Fruit fly (Drosophila melanogaster) whole organism, embryonic: Measurements from ENCODE around the gene ZnT77C.

Source experiments
- Atf3 ChIP-seq: fragments of 200-800 bp; sonication (Bioruptor generic); optimal IDR thresholded peaks from 3 replicates; lab custom pipeline; 2016; ENCODE audit warnings: missing biosample characterization, missing genetic modification characterization
- B-H1 ChIP-seq: fragments of 200-800 bp; sonication (Bioruptor generic); IDR thresholded peaks from 3 replicates; pipeline ENCODE4 v1.3.6; 2022; ENCODE audit warnings: missing biosample characterization, missing genetic modification characterization
- CG10209 ChIP-seq: fragments of 200-800 bp; sonication (Bioruptor generic); optimal IDR thresholded peaks from 3 replicates; lab custom pipeline; 2017; ENCODE audit warnings: missing biosample characterization, mild to moderate bottlenecking, missing genetic modification characterization, missing genetic modification reagents
- CG11504 ChIP-seq: fragments of 200-800 bp; sonication (Bioruptor generic); optimal IDR thresholded peaks from 3 replicates; lab custom pipeline; 2019; ENCODE audit warnings: missing biosample characterization, mild to moderate bottlenecking, missing genetic modification characterization, moderate library complexity
- CG11696 ChIP-seq: fragments of 200-800 bp; sonication (Bioruptor generic); IDR thresholded peaks from 2 replicates; pipeline ENCODE4 v1.3.6; 2022; ENCODE audit warnings: missing biosample characterization, missing genetic modification characterization
- CG12236 ChIP-seq: fragments of 200-800 bp; sonication (Bioruptor generic); optimal IDR thresholded peaks from 2 replicates; lab custom pipeline; 2016; ENCODE audit warnings: missing biosample characterization, missing genetic modification characterization
- CG16779 ChIP-seq: fragments of 200-800 bp; sonication (Bioruptor generic); IDR thresholded peaks from 2 replicates; pipeline ENCODE4 v1.3.6; 2022; ENCODE audit warnings: missing biosample characterization, missing genetic modification characterization
- CG1832 ChIP-seq: fragments of 200-800 bp; sonication (Bioruptor generic); optimal IDR thresholded peaks from 2 replicates; lab custom pipeline; 2017; ENCODE audit warnings: missing biosample characterization, mild to moderate bottlenecking, missing genetic modification characterization, inconsistent platforms
- CG2889 ChIP-seq: fragments of 200-800 bp; sonication (Bioruptor generic); IDR thresholded peaks from 3 replicates; pipeline ENCODE4 v1.3.6; 2022; ENCODE audit warnings: missing biosample characterization, missing genetic modification characterization
- CG31388 ChIP-seq: fragments of 200-800 bp; sonication (Bioruptor generic); optimal IDR thresholded peaks from 2 replicates; lab custom pipeline; 2016; ENCODE audit warnings: missing biosample characterization, missing genetic modification characterization
- CG31441 ChIP-seq: fragments of 200-800 bp; sonication (Bioruptor generic); IDR thresholded peaks from 2 replicates; pipeline ENCODE4 v1.3.6; 2022; ENCODE audit warnings: missing biosample characterization, missing genetic modification characterization
- CG5245 ChIP-seq: fragments of 200-800 bp; sonication (Bioruptor generic); optimal IDR thresholded peaks from 3 replicates; lab custom pipeline; 2016; ENCODE audit warnings: missing biosample characterization, missing genetic modification characterization
- CG6791 ChIP-seq: fragments of 200-800 bp; sonication (Bioruptor generic); IDR thresholded peaks from 3 replicates; pipeline ENCODE4 v1.3.6; 2022; ENCODE audit warnings: missing biosample characterization, missing genetic modification characterization; ENCODE audit not compliant: partially characterized antibody
- CG8944 ChIP-seq: fragments of 200-800 bp; sonication (Bioruptor generic); optimal IDR thresholded peaks from 3 replicates; lab custom pipeline; 2016; ENCODE audit warnings: missing biosample characterization, missing genetic modification characterization
- Dp ChIP-seq: fragments of 200-800 bp; sonication (Bioruptor generic); optimal IDR thresholded peaks from 2 replicates; lab custom pipeline; 2018; ENCODE audit warnings: missing biosample characterization, mild to moderate bottlenecking, missing genetic modification characterization, moderate library complexity
- E2f2 ChIP-seq: fragments of 200-800 bp; sonication (Bioruptor generic); IDR thresholded peaks from 2 replicates; pipeline ENCODE4 v1.3.6; 2022; ENCODE audit warnings: missing biosample characterization, missing genetic modification characterization
- Ets65A ChIP-seq: fragments of 200-800 bp; sonication (Bioruptor generic); peaks from one replicate; lab custom pipeline; 2016; ENCODE audit warnings: missing biosample characterization, missing genetic modification characterization
- HmgD ChIP-seq: fragments of 200-800 bp; sonication (Bioruptor generic); optimal IDR thresholded peaks from 3 replicates; lab custom pipeline; 2016; ENCODE audit warnings: missing biosample characterization, missing genetic modification characterization
- HmgZ ChIP-seq: fragments of 200-800 bp; sonication (Bioruptor generic); optimal IDR thresholded peaks from 2 replicates; lab custom pipeline; 2018; ENCODE audit warnings: missing biosample characterization, mild to moderate bottlenecking, missing genetic modification characterization
- Hmr ChIP-seq: fragments of 200-800 bp; sonication (Bioruptor generic); optimal IDR thresholded peaks from 3 replicates; lab custom pipeline; 2017; ENCODE audit warnings: mild to moderate bottlenecking, missing biosample characterization, missing genetic modification reagents, missing genetic modification characterization
- Hr51 ChIP-seq, 2 experiments: fragments of 200-800 bp; sonication (Bioruptor generic); optimal IDR thresholded peaks; 2 replicates in 1 of 2; 3 replicates in 1 of 2; lab custom pipeline; 2016 to 2018; ENCODE audit warnings: missing biosample characterization in 2 of 2, missing genetic modification characterization in 2 of 2, mild to moderate bottlenecking in 1 of 2, moderate library complexity in 1 of 2
- Meics ChIP-seq: fragments of 200-800 bp; sonication (Bioruptor generic); optimal IDR thresholded peaks from 2 replicates; lab custom pipeline; 2017; ENCODE audit warnings: missing biosample characterization, mild to moderate bottlenecking, missing genetic modification characterization
- Nf-YC ChIP-seq: fragments of 200-800 bp; optimal IDR thresholded peaks from 3 replicates; lab custom pipeline; 2019; ENCODE audit warnings: missing biosample characterization, mild to moderate bottlenecking, missing genetic modification characterization, moderate library complexity
- PHDP ChIP-seq: fragments of 200-800 bp; sonication (Bioruptor generic); optimal IDR thresholded peaks from 3 replicates; lab custom pipeline; 2018; ENCODE audit warnings: missing biosample characterization, mild to moderate bottlenecking, missing genetic modification characterization, moderate library complexity
- Pdp1 ChIP-seq, 2 experiments: fragments of 200-800 bp; sonication (Bioruptor generic); optimal IDR thresholded peaks; 3 replicates each; lab custom pipeline; 2016; ENCODE audit warnings: missing biosample characterization in 2 of 2, missing genetic modification characterization in 2 of 2, mild to moderate bottlenecking in 1 of 2, moderate library complexity in 1 of 2
- Spps ChIP-seq: fragments of 200-800 bp; sonication (Bioruptor generic); optimal IDR thresholded peaks from 2 replicates; lab custom pipeline; 2018; ENCODE audit warnings: missing biosample characterization, mild to moderate bottlenecking, missing genetic modification characterization
- Sry-β ChIP-seq: fragments of 200-800 bp; sonication (Bioruptor generic); optimal IDR thresholded peaks from 2 replicates; lab custom pipeline; 2018; ENCODE audit warnings: missing biosample characterization, mild to moderate bottlenecking, missing genetic modification characterization, moderate library complexity
- Tbp ChIP-seq: fragments of >200 bp; optimal IDR thresholded peaks from 2 replicates; lab custom pipeline; 2018; ENCODE audit warnings: missing biosample characterization, missing genetic modification characterization
- YL-1 ChIP-seq: fragments of 200-800 bp; sonication (Bioruptor generic); optimal IDR thresholded peaks from 3 replicates; lab custom pipeline; 2017; ENCODE audit warnings: missing biosample characterization, mild to moderate bottlenecking, missing genetic modification characterization
- abd-A ChIP-seq: fragments of 200-800 bp; sonication (Bioruptor generic); optimal IDR thresholded peaks from 3 replicates; lab custom pipeline; 2019; ENCODE audit warnings: missing biosample characterization, mild to moderate bottlenecking, missing genetic modification characterization, moderate library complexity
- ap ChIP-seq: fragments of 200-800 bp; sonication (Bioruptor generic); IDR thresholded peaks from 2 replicates; pipeline ENCODE4 v1.3.6; 2022; ENCODE audit warnings: missing biosample characterization, missing genetic modification characterization
- btn ChIP-seq: fragments of 200-800 bp; sonication (Bioruptor generic); optimal IDR thresholded peaks from 2 replicates; lab custom pipeline; 2016; ENCODE audit warnings: missing biosample characterization, missing genetic modification characterization
- cas ChIP-seq: fragments of 200-800 bp; sonication (Bioruptor generic); IDR thresholded peaks from 2 replicates; pipeline ENCODE4 v1.3.6; 2022; ENCODE audit warnings: missing biosample characterization, missing genetic modification characterization
- cato ChIP-seq: fragments of 200-800 bp; sonication (Bioruptor generic); optimal IDR thresholded peaks from 2 replicates; lab custom pipeline; 2016; ENCODE audit warnings: missing biosample characterization, missing genetic modification characterization, borderline replicate concordance
- dmrt11E ChIP-seq: fragments of 200-800 bp; sonication (Bioruptor generic); optimal IDR thresholded peaks from 3 replicates; lab custom pipeline; 2018; ENCODE audit warnings: missing biosample characterization, mild to moderate bottlenecking, missing genetic modification characterization, moderate library complexity
- esg ChIP-seq: fragments of 200-800 bp; sonication (Bioruptor generic); conservative IDR thresholded peaks from 2 replicates; pipeline ENCODE4 v1.3.6; 2022; ENCODE audit warnings: missing biosample characterization, missing genetic modification characterization
- fd64A ChIP-seq: fragments of 200-800 bp; sonication (Bioruptor generic); optimal IDR thresholded peaks from 3 replicates; lab custom pipeline; 2018; ENCODE audit warnings: missing biosample characterization, mild to moderate bottlenecking, missing genetic modification characterization
- gcm2 ChIP-seq: fragments of 200-800 bp; sonication (Bioruptor generic); optimal IDR thresholded peaks from 2 replicates; lab custom pipeline; 2016; ENCODE audit warnings: missing biosample characterization, missing genetic modification characterization
- grau ChIP-seq: fragments of 200-800 bp; optimal IDR thresholded peaks from 3 replicates; lab custom pipeline; 2019; ENCODE audit warnings: missing biosample characterization, mild to moderate bottlenecking, missing genetic modification characterization, moderate library complexity
- her ChIP-seq: fragments of 200-800 bp; sonication (Bioruptor generic); optimal IDR thresholded peaks from 2 replicates; lab custom pipeline; 2016; ENCODE audit warnings: missing biosample characterization, missing genetic modification characterization
- hth ChIP-seq: fragments of >200 bp; optimal IDR thresholded peaks from 2 replicates; lab custom pipeline; 2017; ENCODE audit warnings: inconsistent platforms
- mam ChIP-seq: fragments of 200-800 bp; sonication (Bioruptor generic); optimal IDR thresholded peaks from 3 replicates; lab custom pipeline; 2016; ENCODE audit warnings: missing biosample characterization, missing genetic modification characterization
- row ChIP-seq: fragments of 200-800 bp; sonication (Bioruptor generic); IDR thresholded peaks from 3 replicates; pipeline ENCODE4 v1.3.6; 2022; ENCODE audit warnings: missing biosample characterization, missing genetic modification characterization
- run ChIP-seq: fragments of 200-800 bp; sonication (Bioruptor generic); optimal IDR thresholded peaks from 3 replicates; lab custom pipeline; 2018; ENCODE audit warnings: missing biosample characterization, mild to moderate bottlenecking, missing genetic modification characterization
- sd ChIP-seq: fragments of 200-800 bp; sonication (Bioruptor generic); optimal IDR thresholded peaks from 3 replicates; lab custom pipeline; 2018; ENCODE audit warnings: missing biosample characterization, mild to moderate bottlenecking, missing genetic modification characterization, moderate library complexity
- sens ChIP-seq: fragments of 200-800 bp; sonication (Bioruptor generic); peaks from one replicate; lab custom pipeline; 2016; ENCODE audit warnings: missing biosample characterization, missing genetic modification characterization
- slbo ChIP-seq: fragments of 200-800 bp; sonication (Bioruptor generic); IDR thresholded peaks from 2 replicates; pipeline ENCODE4 v1.3.6; 2022; ENCODE audit warnings: missing biosample characterization, missing genetic modification characterization
- sug ChIP-seq: fragments of 200-800 bp; optimal IDR thresholded peaks from 2 replicates; lab custom pipeline; 2019; ENCODE audit warnings: missing biosample characterization, mild to moderate bottlenecking, missing genetic modification characterization, moderate library complexity
- tna ChIP-seq: fragments of 200-800 bp; sonication (Bioruptor generic); IDR thresholded peaks from 2 replicates; pipeline ENCODE4 v1.3.6; 2022; ENCODE audit warnings: missing biosample characterization, missing genetic modification characterization; ENCODE audit not compliant: partially characterized antibody
- trh ChIP-seq: fragments of 200-800 bp; sonication (Bioruptor generic); optimal IDR thresholded peaks from 2 replicates; lab custom pipeline; 2016; ENCODE audit warnings: missing biosample characterization, missing genetic modification characterization
- unpg ChIP-seq: fragments of 200-800 bp; sonication (Bioruptor generic); optimal IDR thresholded peaks from 3 replicates; lab custom pipeline; 2018; ENCODE audit warnings: missing biosample characterization, mild to moderate bottlenecking, missing genetic modification characterization, moderate library complexity
- zfh1 ChIP-seq: fragments of 200-800 bp; sonication (Bioruptor generic); IDR thresholded peaks from 3 replicates; pipeline ENCODE4 v1.3.6; 2022; ENCODE audit warnings: missing biosample characterization, missing genetic modification characterization

ZnT77C gene

DNA sequence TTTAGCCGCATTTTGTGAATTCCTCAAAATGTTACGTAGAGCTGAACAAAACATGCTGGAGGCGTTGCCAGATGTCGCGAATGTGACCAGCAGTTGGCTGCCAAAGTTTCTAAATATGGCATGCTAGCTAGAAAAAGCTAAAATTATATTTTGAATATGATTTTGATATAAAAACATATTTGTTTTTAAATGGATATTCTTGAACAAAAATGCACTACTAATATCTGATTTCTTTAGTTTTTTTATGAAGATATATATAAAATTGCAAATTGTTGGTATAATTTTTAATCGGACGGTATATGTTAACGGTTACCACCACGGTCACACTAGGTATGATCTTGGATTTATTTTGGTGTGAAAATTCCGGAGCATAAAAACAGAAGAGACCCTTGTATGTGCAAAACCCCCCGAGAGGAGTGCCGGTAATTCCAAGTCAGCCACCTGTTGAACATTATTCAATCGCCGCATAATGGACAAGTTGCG lies 26.0 kb upstream of the ZnT77C start, which contains the start of the genes mTerf3 and CG5104 (continued):
- TF ChIP-seq CG6791 (no peak), dmrt11E (tag; lab: Kevin White, UChicago) (peak; percentile 14), slbo (0 out of 2 replicates have a peak, but pooled peaks have one; percentile 32), Sry-β (peak; percentile 91), mam (no peak), sens (GFP tag; lab: Kevin White, UChicago) (peak; percentile 46), CG5245 (GFP tag; lab: Kevin White, UChicago) (no peak), HmgD (GFP tag; lab: Kevin White, UChicago) (no peak), B-H1 (GFP tag; lab: Robert Waterston, UW) (no peak), Ets65A (GFP tag; lab: Kevin White, UChicago) (peak; percentile 69), CG16779 (GFP tag; lab: Robert Waterston, UW) (no peak), btn (GFP tag; lab: Kevin White, UChicago) (no peak), Meics (GFP tag; lab: Kevin White, UChicago) (no peak), CG2889 (no peak), PHDP (peak; percentile 0), unpg (GFP tag; lab: Kevin White, UChicago) (peak; percentile 4), Dp (GFP tag; lab: Kevin White, UChicago) (peak; percentile 34), cas (GFP tag; lab: Robert Waterston, UW) (no peak), CG12236 (GFP tag; lab: Kevin White, UChicago) (no peak), CG31441 (GFP tag; lab: Robert Waterston, UW) (peak; percentile 42), CG10209 (GFP tag; lab: Kevin White, UChicago) (no peak), gcm2 (GFP tag; lab: Kevin White, UChicago) (no peak), Hr51 (GFP tag; optimal IDR thresholded peaks at IDR 0.05; lab: Kevin White, UChicago) (peak in 1 of 2 experiments; percentile 16), CG8944 (GFP tag; lab: Kevin White, UChicago) (no peak), tna (GFP tag; lab: Robert Waterston, UW) (no peak), fd64A (GFP tag; lab: Kevin White, UChicago) (no peak), sug (peak; percentile 34), CG11504 (tag; lab: Kevin White, UChicago) (peak; percentile 61), Hmr (GFP tag; lab: Kevin White, UChicago) (no peak), Tbp (no peak), Spps (tag; lab: Kevin White, UChicago) (no peak), run (tag; lab: Kevin White, UChicago) (no peak), her (GFP tag; lab: Kevin White, UChicago) (no peak), Atf3 (GFP tag; lab: Kevin White, UChicago) (no peak), grau (peak; percentile 41), CG31388 (GFP tag; lab: Kevin White, UChicago) (no peak), YL-1 (peak; percentile 57), ap (GFP tag; lab: Robert Waterston, UW) (no peak), E2f2 (GFP tag; lab: Robert Waterston, UW) (peak; percentile 24), hth (lab: Kevin White, UChicago) (no peak), CG1832 (GFP tag; lab: Kevin White, UChicago) (no peak), abd-A (tag; lab: Kevin White, UChicago) (no peak), sd (tag; lab: Kevin White, UChicago) (peak; percentile 86), Pdp1 (GFP tag; optimal IDR thresholded peaks at IDR 0.05; lab: Kevin White, UChicago) (peak in 1 of 2 experiments; percentile 82), Nf-YC (tag; lab: Kevin White, UChicago) (peak; percentile 46), trh (GFP tag; lab: Kevin White, UChicago) (no peak), esg (GFP tag; lab: Robert Waterston, UW) (no peak), cato (GFP tag; lab: Kevin White, UChicago) (no peak), zfh1 (GFP tag; lab: Robert Waterston, UW) (peak; percentile 30; the same call in 1 of the 3 replicates), CG11696 (GFP tag; lab: Robert Waterston, UW) (no peak), row (GFP tag; lab: Robert Waterston, UW) (peak; percentile 78), HmgZ (tag; lab: Kevin White, UChicago) (peak; percentile 47)
